Fruit fly (Drosophila melanogaster) whole organism, pupa: ENCODE measurements around the gene CG2233.

Experiments used
- CG12605 ChIP-seq: fragments of 200-800 bp; sonication (Bioruptor generic); IDR thresholded peaks from 2 replicates; pipeline ENCODE4 v1.3.6; 2022; ENCODE audit warnings: missing biosample characterization, missing genetic modification characterization
- CG13204 ChIP-seq: fragments of 200-800 bp; sonication (Bioruptor generic); optimal IDR thresholded peaks from 2 replicates; lab custom pipeline; 2018; ENCODE audit warnings: missing biosample characterization, mild to moderate bottlenecking, missing genetic modification characterization, moderate library complexity
- CG32121 ChIP-seq: fragments of 200-800 bp; sonication (Bioruptor generic); IDR thresholded peaks from 2 replicates; pipeline ENCODE4 v1.3.6; 2022; ENCODE audit warnings: missing biosample characterization, missing genetic modification characterization
- CG34367 ChIP-seq: fragments of 200-800 bp; sonication (Bioruptor generic); optimal IDR thresholded peaks from 2 replicates; lab custom pipeline; 2018; ENCODE audit warnings: missing biosample characterization, mild to moderate bottlenecking, missing genetic modification characterization
- CG4496 ChIP-seq: fragments of 200-800 bp; sonication (Bioruptor generic); IDR thresholded peaks from 3 replicates; pipeline ENCODE4 v1.3.6; 2022; ENCODE audit warnings: missing biosample characterization, missing genetic modification characterization
- D1 ChIP-seq: fragments of 200-800 bp; sonication (Bioruptor generic); optimal IDR thresholded peaks from 2 replicates; lab custom pipeline; 2018; ENCODE audit warnings: missing biosample characterization, mild to moderate bottlenecking, missing genetic modification characterization, moderate library complexity
- EcR ChIP-seq: fragments of 200-800 bp; sonication (Bioruptor generic); optimal IDR thresholded peaks from 3 replicates; lab custom pipeline; 2019; ENCODE audit warnings: missing biosample characterization, missing genetic modification characterization, mild to moderate bottlenecking, moderate library complexity, missing genetic modification reagents
- Ets98B ChIP-seq: fragments of 200-800 bp; sonication (Bioruptor generic); IDR thresholded peaks from 2 replicates; pipeline ENCODE4 v1.3.6; 2022; ENCODE audit warnings: missing biosample characterization, missing genetic modification characterization
- Pif1B ChIP-seq: fragments of 200-800 bp; sonication (Bioruptor generic); optimal IDR thresholded peaks from 3 replicates; lab custom pipeline; 2016; ENCODE audit warnings: missing biosample characterization, missing genetic modification characterization
- fd96Ca ChIP-seq: fragments of 200-800 bp; sonication (Bioruptor generic); IDR thresholded peaks from 3 replicates; pipeline ENCODE4 v1.3.6; 2022; ENCODE audit warnings: missing biosample characterization, missing genetic modification characterization
- gl ChIP-seq: fragments of 200-800 bp; sonication (Bioruptor generic); optimal IDR thresholded peaks from 2 replicates; lab custom pipeline; 2018; ENCODE audit warnings: missing biosample characterization, mild to moderate bottlenecking, missing genetic modification characterization

DNA sequence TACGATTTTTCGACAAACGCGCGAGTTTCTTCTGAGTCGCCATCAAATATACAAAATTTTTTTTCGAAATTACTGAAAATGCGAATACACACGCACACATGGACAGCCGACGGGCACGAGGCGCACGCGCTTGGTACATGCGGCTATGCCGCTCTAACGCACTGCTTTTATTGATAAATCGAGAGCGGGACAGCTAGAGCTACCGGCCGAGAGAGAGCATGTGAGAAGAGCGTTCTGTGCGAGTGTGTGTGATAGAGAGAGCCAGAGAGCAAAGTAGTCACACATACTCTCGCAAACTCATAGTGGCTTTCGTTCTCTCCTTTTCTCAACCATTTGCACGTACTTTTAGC, 23.6 kb upstream of the CG2233 start:
- TF ChIP-seq CG34367 (tag; lab: Kevin White, UChicago) (no peak), fd96Ca (GFP tag; lab: Robert Waterston, UW) (peak; percentile 52; the same call in 1 of the 3 replicates), CG32121 (GFP tag; lab: Robert Waterston, UW) (peak; percentile 54; the same call in 1 of the 2 replicates), Pif1B (GFP tag; lab: Kevin White, UChicago) (no peak), CG13204 (GFP tag; lab: Kevin White, UChicago) (no peak), CG12605 (GFP tag; lab: Robert Waterston, UW) (peak; percentile 34; the same call in 1 of the 2 replicates), D1 (tag; lab: Kevin White, UChicago) (no peak), gl (no peak), EcR (GFP tag; lab: Kevin White, UChicago) (no peak), Ets98B (GFP tag; lab: Robert Waterston, UW) (peak; percentile 58), CG4496 (GFP tag; lab: Robert Waterston, UW) (peak; percentile 77)
